Worm (Caenorhabditis elegans) whole organism, young adult: Measurements from ENCODE around the gene C32D5.10.

Source experiments
- B0019.2 ChIP-seq: fragments of 200-800 bp; sonication (Bioruptor generic); conservative IDR thresholded peaks from 2 replicates; pipeline ENCODE4 v1.3.6; 2022; ENCODE audit warnings: missing genetic modification reagents, missing genetic modification characterization, missing compliant biosample characterization
- B0035.1 ChIP-seq: sonication (generic microtip); optimal IDR thresholded peaks from 2 replicates; lab custom pipeline; 2016; ENCODE audit warnings: missing genetic modification characterization, mild to moderate bottlenecking, missing compliant biosample characterization, missing genotype, missing genetic modification reagents
- B0261.1 ChIP-seq: sonication (generic microtip); optimal IDR thresholded peaks from 2 replicates; lab custom pipeline; 2016; ENCODE audit warnings: mild to moderate bottlenecking, missing genetic modification characterization, moderate library complexity, missing compliant biosample characterization
- B0336.3 ChIP-seq: fragments of 200-800 bp; sonication (Bioruptor generic); IDR thresholded peaks from 2 replicates; pipeline ENCODE4 v1.3.6; 2022; ENCODE audit warnings: missing genetic modification characterization, missing compliant biosample characterization
- C06A6.2 ChIP-seq: fragments of 200-800 bp; sonication (Bioruptor generic); conservative IDR thresholded peaks from 2 replicates; pipeline ENCODE4 v1.3.6; 2022; ENCODE audit warnings: missing genetic modification characterization, missing compliant biosample characterization
- F10E7.11 ChIP-seq: sonication (generic microtip); optimal IDR thresholded peaks from 2 replicates; lab custom pipeline; 2017; ENCODE audit warnings: mild to moderate bottlenecking, missing genetic modification characterization, moderate library complexity, missing compliant biosample characterization
- F23B12.7 ChIP-seq: sonication (generic microtip); optimal IDR thresholded peaks from 2 replicates; lab custom pipeline; 2017; ENCODE audit warnings: missing genetic modification characterization, mild to moderate bottlenecking, missing compliant biosample characterization, antibody characterized with exemption, moderate library complexity; ENCODE audit not compliant: insufficient read depth
- F33H1.4 ChIP-seq: fragments of 200-800 bp; sonication (Bioruptor generic); IDR thresholded peaks from 2 replicates; pipeline ENCODE4 v1.3.6; 2022; ENCODE audit warnings: missing genetic modification reagents, missing genetic modification characterization, missing compliant biosample characterization
- F39B2.1 ChIP-seq: fragments of 200-800 bp; sonication (Bioruptor generic); IDR thresholded peaks from 2 replicates; pipeline ENCODE4 v1.3.6; 2022; ENCODE audit warnings: missing genetic modification reagents, missing genetic modification characterization, missing compliant biosample characterization
- F57C9.4 ChIP-seq: sonication (generic microtip); optimal IDR thresholded peaks from 2 replicates; lab custom pipeline; 2017; ENCODE audit warnings: mild to moderate bottlenecking, missing genetic modification characterization, missing compliant biosample characterization
- K11D2.4 ChIP-seq: fragments of 200-800 bp; sonication (Bioruptor generic); IDR thresholded peaks from 2 replicates; pipeline ENCODE4 v1.3.6; 2022; ENCODE audit warnings: missing genetic modification reagents, missing genetic modification characterization, missing compliant biosample characterization
- K12H6.12 ChIP-seq: fragments of 200-800 bp; sonication (Bioruptor generic); optimal IDR thresholded peaks from 2 replicates; lab custom pipeline; 2018; ENCODE audit warnings: mild to moderate bottlenecking, missing genetic modification characterization, missing compliant biosample characterization
- Y67H2A.10 ChIP-seq: fragments of 200-800 bp; sonication (Bioruptor generic); conservative IDR thresholded peaks from 2 replicates; pipeline ENCODE4 v1.3.6; 2022; ENCODE audit warnings: missing genetic modification reagents, missing genetic modification characterization, missing compliant biosample characterization
- Y79H2A.3 ChIP-seq: fragments of 200-800 bp; sonication (Bioruptor generic); conservative IDR thresholded peaks from 2 replicates; pipeline ENCODE4 v1.3.6; 2022; ENCODE audit warnings: missing genetic modification reagents, missing genetic modification characterization, missing compliant biosample characterization
- ZK185.1 ChIP-seq: sonication (generic microtip); optimal IDR thresholded peaks from 2 replicates; lab custom pipeline; 2016; ENCODE audit warnings: mild to moderate bottlenecking, missing genetic modification characterization, missing compliant biosample characterization; ENCODE audit not compliant: poor library complexity, severe bottlenecking
- akir-1 ChIP-seq: fragments of 200-800 bp; sonication (Bioruptor generic); optimal IDR thresholded peaks from 2 replicates; lab custom pipeline; 2018; ENCODE audit warnings: mild to moderate bottlenecking, missing genetic modification characterization, moderate library complexity, missing compliant biosample characterization
- attf-3 ChIP-seq: fragments of 200-800 bp; sonication (Bioruptor generic); conservative IDR thresholded peaks from 2 replicates; pipeline ENCODE4 v1.3.6; 2022; ENCODE audit warnings: missing genetic modification reagents, missing genetic modification characterization, missing compliant biosample characterization
- bed-1 ChIP-seq: fragments of 200-800 bp; sonication (Bioruptor generic); IDR thresholded peaks from 2 replicates; pipeline ENCODE4 v1.3.6; 2022; ENCODE audit warnings: missing genetic modification reagents, missing genetic modification characterization, missing compliant biosample characterization
- cebp-2 ChIP-seq: fragments of 200-800 bp; sonication (Bioruptor generic); IDR thresholded peaks from 2 replicates; pipeline ENCODE4 v1.3.6; 2022; ENCODE audit warnings: missing genetic modification characterization, missing compliant biosample characterization
- ceh-27 ChIP-seq: fragments of 200-800 bp; sonication (Bioruptor generic); optimal IDR thresholded peaks from 2 replicates; lab custom pipeline; 2018; ENCODE audit warnings: mild to moderate bottlenecking, missing genetic modification characterization, moderate library complexity, missing compliant biosample characterization
- ceh-40 ChIP-seq: fragments of 200-800 bp; sonication (Bioruptor generic); IDR thresholded peaks from 2 replicates; pipeline ENCODE4 v1.3.6; 2022; ENCODE audit warnings: missing genetic modification characterization, missing compliant biosample characterization
- dox-1 ChIP-seq: fragments of 200-800 bp; sonication (Bioruptor generic); IDR thresholded peaks from 2 replicates; pipeline ENCODE4 v1.3.6; 2022; ENCODE audit warnings: missing genetic modification reagents, missing genetic modification characterization, missing compliant biosample characterization
- dpff-1 ChIP-seq: sonication (generic microtip); optimal IDR thresholded peaks from 2 replicates; lab custom pipeline; 2017; ENCODE audit warnings: mild to moderate bottlenecking, missing genetic modification characterization, missing compliant biosample characterization
- dpl-1 ChIP-seq: fragments of 150-350 bp; optimal IDR thresholded peaks from 2 replicates; lab custom pipeline; 2014; ENCODE audit warnings: missing biosample characterization, missing genetic modification reagents, missing genetic modification characterization
- efl-1 ChIP-seq: fragments of 150-350 bp; optimal IDR thresholded peaks from 2 replicates; lab custom pipeline; 2014; ENCODE audit warnings: missing biosample characterization, missing genetic modification reagents, missing genetic modification characterization
- egl-18 ChIP-seq: fragments of 200-800 bp; sonication (Bioruptor generic); IDR thresholded peaks from 2 replicates; pipeline ENCODE4 v1.3.6; 2022; ENCODE audit warnings: missing genetic modification reagents, missing genetic modification characterization, missing compliant biosample characterization
- egl-44 ChIP-seq: fragments of 200-800 bp; sonication (Bioruptor generic); IDR thresholded peaks from 2 replicates; pipeline ENCODE4 v1.3.6; 2022; ENCODE audit warnings: missing genetic modification reagents, missing genetic modification characterization, missing compliant biosample characterization
- egrh-3 ChIP-seq: fragments of 200-800 bp; sonication (Bioruptor generic); IDR thresholded peaks from 2 replicates; pipeline ENCODE4 v1.3.6; 2022; ENCODE audit warnings: missing genetic modification reagents, missing genetic modification characterization, missing compliant biosample characterization
- ekl-4 ChIP-seq: fragments of 200-800 bp; sonication (Bioruptor generic); IDR thresholded peaks from 2 replicates; pipeline ENCODE4 v1.3.6; 2022; ENCODE audit warnings: missing genetic modification reagents, missing genetic modification characterization, missing compliant biosample characterization
- him-1 ChIP-seq: sonication (generic microtip); optimal IDR thresholded peaks from 2 replicates; lab custom pipeline; 2016; ENCODE audit warnings: missing genotype, missing genetic modification reagents, missing genetic modification characterization, missing compliant biosample characterization
- lag-1 ChIP-seq: fragments of 200-800 bp; sonication (Bioruptor generic); IDR thresholded peaks from 2 replicates; pipeline ENCODE4 v1.3.6; 2022; ENCODE audit warnings: missing genetic modification reagents, missing genetic modification characterization, missing compliant biosample characterization
- lin-40 ChIP-seq: sonication (generic microtip); optimal IDR thresholded peaks from 2 replicates; lab custom pipeline; 2016; ENCODE audit warnings: missing genetic modification characterization, mild to moderate bottlenecking, missing compliant biosample characterization, missing genotype, missing genetic modification reagents
- lin-54 ChIP-seq: fragments of 200-800 bp; sonication (Bioruptor generic); optimal IDR thresholded peaks from 2 replicates; lab custom pipeline; 2018; ENCODE audit warnings: mild to moderate bottlenecking, missing genetic modification characterization, missing compliant biosample characterization
- madf-10 ChIP-seq: sonication (generic microtip); optimal IDR thresholded peaks from 2 replicates; lab custom pipeline; 2016; ENCODE audit warnings: mild to moderate bottlenecking, missing genetic modification characterization, missing compliant biosample characterization
- nfya-1 ChIP-seq: sonication (generic microtip); optimal IDR thresholded peaks from 2 replicates; lab custom pipeline; 2017; ENCODE audit warnings: antibody characterized with exemption, missing compliant biosample characterization, missing genetic modification characterization, borderline replicate concordance; ENCODE audit not compliant: insufficient read depth
- nfyb-1 ChIP-seq: fragments of 200-800 bp; sonication (Bioruptor generic); IDR thresholded peaks from 2 replicates; pipeline ENCODE4 v1.3.6; 2022; ENCODE audit warnings: missing genetic modification reagents, missing genetic modification characterization, missing compliant biosample characterization
- nhr-27 ChIP-seq: fragments of 200-800 bp; sonication (Bioruptor generic); optimal IDR thresholded peaks from 2 replicates; lab custom pipeline; 2018; ENCODE audit warnings: mild to moderate bottlenecking, missing genetic modification characterization, moderate library complexity, missing compliant biosample characterization
- nhr-90 ChIP-seq: sonication (generic microtip); optimal IDR thresholded peaks from 2 replicates; lab custom pipeline; 2016; ENCODE audit warnings: missing genotype, mild to moderate bottlenecking, missing genetic modification characterization, missing compliant biosample characterization
- pha-4 ChIP-seq: fragments of 150-350 bp; sonication (generic microtip); optimal IDR thresholded peaks from 2 replicates; lab custom pipeline; 2014; ENCODE audit warnings: missing biosample characterization, missing genetic modification reagents, missing genetic modification characterization
- rcor-1 ChIP-seq: fragments of 200-800 bp; sonication (Bioruptor generic); IDR thresholded peaks from 2 replicates; pipeline ENCODE4 v1.3.6; 2022; ENCODE audit warnings: missing genetic modification reagents, missing genetic modification characterization, missing compliant biosample characterization
- sea-2 ChIP-seq: fragments of 200-800 bp; sonication (Bioruptor generic); IDR thresholded peaks from 2 replicates; pipeline ENCODE4 v1.3.6; 2022; ENCODE audit warnings: missing genetic modification characterization, missing compliant biosample characterization
- snpc-3.4 ChIP-seq: sonication (generic microtip); optimal IDR thresholded peaks from 2 replicates; lab custom pipeline; 2017; ENCODE audit warnings: missing genetic modification characterization, mild to moderate bottlenecking, missing compliant biosample characterization, antibody characterized with exemption, moderate library complexity, missing genotype, missing genetic modification reagents
- tbp1 ChIP-seq: fragments of 200-800 bp; sonication (Bioruptor generic); optimal IDR thresholded peaks from 2 replicates; lab custom pipeline; 2018; ENCODE audit warnings: mild to moderate bottlenecking, missing genetic modification characterization, missing compliant biosample characterization
- tbx-9 ChIP-seq: sonication (generic microtip); optimal IDR thresholded peaks from 2 replicates; lab custom pipeline; 2016; ENCODE audit warnings: borderline replicate concordance, missing genetic modification characterization, inconsistent platforms, missing compliant biosample characterization
- ztf-18 ChIP-seq: sonication (generic microtip); optimal IDR thresholded peaks from 2 replicates; lab custom pipeline; 2016; ENCODE audit warnings: missing genotype, mild to moderate bottlenecking, missing genetic modification characterization, missing compliant biosample characterization
- ztf-26 ChIP-seq: sonication (generic microtip); optimal IDR thresholded peaks from 2 replicates; lab custom pipeline; 2017; ENCODE audit warnings: missing genetic modification characterization, missing compliant biosample characterization
- ztf-28 ChIP-seq: fragments of 200-800 bp; sonication (Bioruptor generic); IDR thresholded peaks from 2 replicates; pipeline ENCODE4 v1.3.6; 2022; ENCODE audit warnings: missing genetic modification reagents, missing genetic modification characterization, missing compliant biosample characterization
- ztf-6 ChIP-seq: fragments of 200-800 bp; sonication (Bioruptor generic); IDR thresholded peaks from 2 replicates; pipeline ENCODE4 v1.3.6; 2022; ENCODE audit warnings: missing genetic modification reagents, missing genetic modification characterization, missing compliant biosample characterization

C32D5.10 gene

DNA sequence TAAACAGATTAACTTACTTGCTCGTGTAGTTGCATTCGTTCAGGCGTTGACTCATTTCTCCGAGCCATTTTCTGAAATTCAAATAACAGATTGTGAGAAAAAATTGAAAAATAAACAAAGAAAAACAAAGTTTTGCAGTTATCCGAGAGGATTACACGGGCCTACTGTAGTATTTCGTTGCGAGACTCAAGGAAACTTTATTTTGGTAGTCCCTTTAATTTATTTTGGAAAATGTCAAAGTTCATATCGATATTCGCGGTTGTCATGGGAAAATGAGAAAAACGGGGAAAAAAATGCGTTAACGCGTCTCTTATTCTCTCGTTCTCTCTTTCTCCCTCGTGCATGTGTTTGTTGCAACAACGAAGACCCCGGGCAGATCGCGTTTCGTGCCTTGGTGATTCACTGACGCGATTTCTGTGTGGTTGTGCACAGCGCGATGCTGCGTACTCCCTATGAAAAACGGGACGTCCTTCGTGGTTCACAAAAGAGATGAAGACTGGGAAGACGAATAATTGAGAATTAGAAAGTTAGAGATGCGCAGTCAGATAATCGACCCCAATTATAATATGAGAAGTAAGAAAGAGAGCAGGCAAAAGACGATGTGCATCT is 20.5 kb downstream of the C32D5.10 start, which contains the start of gene set-4:
TSS of gene set-4 (minus strand) at position 120 of the 609 bp plus-strand sequence.
- TF ChIP-seq efl-1 (GFP tag; lab: Kevin White, UChicago) (peak; percentile 58), cebp-2 (no peak), dpl-1 (GFP tag; lab: Kevin White, UChicago) (peak; percentile 55), egl-44 (no peak), Y67H2A.10 (GFP tag; lab: Robert Waterston, UW) (no peak; the same call in 1 of the 2 replicates), nhr-27 (tag; lab: Kevin White, UChicago) (no peak), sea-2 (no peak), lin-40 (peak; percentile 92), ekl-4 (peak; percentile 84), F39B2.1 (GFP tag; lab: Robert Waterston, UW) (no peak), pha-4 (no peak), nhr-90 (tag; lab: Kevin White, UChicago) (peak; percentile 57), ztf-26 (tag; lab: Kevin White, UChicago) (peak; percentile 85), B0336.3 (peak; percentile 89), F33H1.4 (GFP tag; lab: Robert Waterston, UW) (peak; percentile 78), dox-1 (GFP tag; lab: Robert Waterston, UW) (peak; percentile 93), ceh-40 (GFP tag; lab: Robert Waterston, UW) (no peak), attf-3 (GFP tag; lab: Robert Waterston, UW) (0 out of 2 replicates have a peak, but pooled peaks have one; percentile 37), snpc-3.4 (tag; lab: Kevin White, UChicago) (no peak), C06A6.2 (GFP tag; lab: Robert Waterston, UW) (peak; percentile 76; the same call in 1 of the 2 replicates), akir-1 (GFP tag; lab: Kevin White, UChicago) (no peak), ZK185.1 (tag; lab: Kevin White, UChicago) (peak; percentile 68), ztf-6 (no peak), B0035.1 (no peak), madf-10 (tag; lab: Kevin White, UChicago) (peak; percentile 68), ceh-27 (GFP tag; lab: Kevin White, UChicago) (peak; percentile 87), nfya-1 (no peak), K12H6.12 (peak; percentile 87), ztf-18 (tag; lab: Kevin White, UChicago) (peak; percentile 97), him-1 (peak; percentile 10), K11D2.4 (GFP tag; lab: Robert Waterston, UW) (peak; percentile 80), Y79H2A.3 (GFP tag; lab: Robert Waterston, UW) (no peak), F23B12.7 (tag; lab: Kevin White, UChicago) (peak; percentile 85), F57C9.4 (no peak), F10E7.11 (tag; lab: Kevin White, UChicago) (no peak), nfyb-1 (GFP tag; lab: Robert Waterston, UW) (peak; percentile 91), tbp1 (GFP tag; lab: Kevin White, UChicago) (peak; percentile 62), dpff-1 (tag; lab: Kevin White, UChicago) (no peak), B0261.1 (tag; lab: Kevin White, UChicago) (no peak), B0019.2 (GFP tag; lab: Robert Waterston, UW) (no peak; the same call in 1 of the 2 replicates), ztf-28 (GFP tag; lab: Robert Waterston, UW) (no peak), lin-54 (GFP tag; lab: Kevin White, UChicago) (peak; percentile 78), bed-1 (GFP tag; lab: Robert Waterston, UW) (no peak), lag-1 (no peak), egl-18 (GFP tag; lab: Robert Waterston, UW) (peak; percentile 55; the same call in 1 of the 2 replicates), tbx-9 (tag; lab: Kevin White, UChicago) (no peak), egrh-3 (GFP tag; lab: Robert Waterston, UW) (no peak), rcor-1 (peak; percentile 79)
